Fruit fly (Drosophila melanogaster) whole organism, embryonic: ENCODE data around the gene CG15034.
A peak's percentile ranks its signal among the peaks of the same experiment; 100 is the strongest.

Experiments
- ATbp ChIP-seq: fragments of 200-800 bp; sonication (Bioruptor generic); optimal IDR thresholded peaks from 2 replicates; lab custom pipeline; 2017; ENCODE audit warnings: missing biosample characterization, mild to moderate bottlenecking, missing genetic modification characterization, missing genetic modification reagents
- Adf1 ChIP-seq: fragments of 200-800 bp; sonication (Bioruptor generic); IDR thresholded peaks from 2 replicates; pipeline ENCODE4 v1.3.6; 2022; ENCODE audit warnings: missing biosample characterization, missing genetic modification characterization
- CG10267 ChIP-seq: fragments of 200-800 bp; sonication (Bioruptor generic); optimal IDR thresholded peaks from 2 replicates; lab custom pipeline; 2018; ENCODE audit warnings: missing biosample characterization, mild to moderate bottlenecking, missing genetic modification characterization, moderate library complexity
- CG11504 ChIP-seq: fragments of 200-800 bp; sonication (Bioruptor generic); optimal IDR thresholded peaks from 3 replicates; lab custom pipeline; 2019; ENCODE audit warnings: missing biosample characterization, mild to moderate bottlenecking, missing genetic modification characterization, moderate library complexity
- CG11695 ChIP-seq: fragments of 200-800 bp; sonication (Bioruptor generic); IDR thresholded peaks from 3 replicates; pipeline ENCODE4 v1.3.6; 2022; ENCODE audit warnings: missing biosample characterization, missing genetic modification characterization
- CG13296 ChIP-seq: fragments of 200-800 bp; sonication (Bioruptor generic); optimal IDR thresholded peaks from 3 replicates; lab custom pipeline; 2018; ENCODE audit warnings: missing biosample characterization, mild to moderate bottlenecking, missing genetic modification characterization
- CG15479 ChIP-seq: fragments of 200-800 bp; sonication (Bioruptor generic); optimal IDR thresholded peaks from 3 replicates; lab custom pipeline; 2019; ENCODE audit warnings: missing biosample characterization, mild to moderate bottlenecking, missing genetic modification characterization, moderate library complexity
- CG15514 ChIP-seq: fragments of 200-800 bp; sonication (Bioruptor generic); optimal IDR thresholded peaks from 3 replicates; lab custom pipeline; 2017; ENCODE audit warnings: missing biosample characterization, missing genetic modification characterization, mild to moderate bottlenecking, moderate library complexity, missing genetic modification reagents
- CG18619 ChIP-seq: fragments of 200-800 bp; sonication (Bioruptor generic); optimal IDR thresholded peaks from 3 replicates; lab custom pipeline; 2017; ENCODE audit warnings: missing biosample characterization, mild to moderate bottlenecking, missing genetic modification characterization
- CG2120 ChIP-seq: fragments of 200-800 bp; sonication (Bioruptor generic); optimal IDR thresholded peaks from 3 replicates; lab custom pipeline; 2016; ENCODE audit warnings: missing biosample characterization, missing genetic modification characterization
- CG32772 ChIP-seq: fragments of 200-800 bp; sonication (Bioruptor generic); IDR thresholded peaks from 2 replicates; pipeline ENCODE4 v1.3.6; 2022; ENCODE audit warnings: missing biosample characterization, missing genetic modification characterization
- CG4820 ChIP-seq: fragments of 200-800 bp; sonication (Bioruptor generic); optimal IDR thresholded peaks from 3 replicates; lab custom pipeline; 2016; ENCODE audit warnings: missing biosample characterization, missing genetic modification characterization
- CG5953 ChIP-seq: fragments of 200-800 bp; sonication (Bioruptor generic); IDR thresholded peaks from 2 replicates; pipeline ENCODE4 v1.3.6; 2022; ENCODE audit warnings: missing biosample characterization, missing genetic modification characterization
- CG6689 ChIP-seq: fragments of 200-800 bp; sonication (Bioruptor generic); IDR thresholded peaks from 2 replicates; pipeline ENCODE4 v1.3.6; 2022; ENCODE audit warnings: missing biosample characterization, missing genetic modification characterization
- CG7357 ChIP-seq: fragments of 200-800 bp; sonication (Bioruptor generic); IDR thresholded peaks from 3 replicates; pipeline ENCODE4 v1.3.6; 2022; ENCODE audit warnings: missing biosample characterization, missing genetic modification characterization
- D19A ChIP-seq: fragments of 200-800 bp; optimal IDR thresholded peaks from 3 replicates; lab custom pipeline; 2019; ENCODE audit warnings: missing biosample characterization, mild to moderate bottlenecking, missing genetic modification characterization, moderate library complexity
- ERR ChIP-seq: fragments of 200-800 bp; sonication (Bioruptor generic); optimal IDR thresholded peaks from 2 replicates; lab custom pipeline; 2016; ENCODE audit warnings: missing biosample characterization, missing genetic modification characterization
- Eip74EF ChIP-seq, 2 experiments: fragments of 200-800 bp in 1 of 2; fragments of >200 bp in 1 of 2; sonication (Bioruptor generic) in 1 of 2; optimal IDR thresholded peaks; 2 replicates each; lab custom pipeline; 2017 to 2019; ENCODE audit warnings: missing biosample characterization in 2 of 2, missing genetic modification characterization in 2 of 2, mild to moderate bottlenecking in 1 of 2, moderate library complexity in 1 of 2
- GATAe ChIP-seq: fragments of 200-800 bp; sonication (Bioruptor generic); conservative IDR thresholded peaks from 2 replicates; pipeline ENCODE4 v1.3.6; 2022; ENCODE audit warnings: missing biosample characterization, missing genetic modification characterization
- Meics ChIP-seq: fragments of 200-800 bp; sonication (Bioruptor generic); optimal IDR thresholded peaks from 2 replicates; lab custom pipeline; 2017; ENCODE audit warnings: missing biosample characterization, mild to moderate bottlenecking, missing genetic modification characterization
- NfI ChIP-seq: fragments of 200-800 bp; sonication (Bioruptor generic); optimal IDR thresholded peaks from 3 replicates; lab custom pipeline; 2018; ENCODE audit warnings: missing biosample characterization, mild to moderate bottlenecking, missing genetic modification characterization, moderate library complexity
- Ptx1 ChIP-seq: fragments of 200-800 bp; sonication (Bioruptor generic); IDR thresholded peaks from 2 replicates; pipeline ENCODE4 v1.3.6; 2022; ENCODE audit warnings: missing biosample characterization, missing genetic modification characterization
- Sox102F ChIP-seq: fragments of 200-800 bp; sonication (Bioruptor generic); optimal IDR thresholded peaks from 2 replicates; lab custom pipeline; 2018; ENCODE audit warnings: missing biosample characterization, mild to moderate bottlenecking, missing genetic modification characterization, moderate library complexity
- Xbp1 ChIP-seq: fragments of 200-800 bp; sonication (Bioruptor generic); optimal IDR thresholded peaks from 3 replicates; lab custom pipeline; 2016; ENCODE audit warnings: missing biosample characterization, mild to moderate bottlenecking, missing genetic modification characterization
- abd-A ChIP-seq: fragments of 200-800 bp; sonication (Bioruptor generic); optimal IDR thresholded peaks from 3 replicates; lab custom pipeline; 2019; ENCODE audit warnings: missing biosample characterization, mild to moderate bottlenecking, missing genetic modification characterization, moderate library complexity
- amos ChIP-seq: fragments of 200-800 bp; sonication (Bioruptor generic); IDR thresholded peaks from 2 replicates; pipeline ENCODE4 v1.3.6; 2022; ENCODE audit warnings: missing biosample characterization, missing genetic modification characterization; ENCODE audit not compliant: partially characterized antibody
- disco-r ChIP-seq: fragments of 200-800 bp; sonication (Bioruptor generic); optimal IDR thresholded peaks from 2 replicates; lab custom pipeline; 2016; ENCODE audit warnings: missing biosample characterization, missing genetic modification characterization
- dmrt99B ChIP-seq: fragments of 200-800 bp; sonication (Bioruptor generic); optimal IDR thresholded peaks from 2 replicates; lab custom pipeline; 2018; ENCODE audit warnings: missing biosample characterization, mild to moderate bottlenecking, missing genetic modification characterization, moderate library complexity
- ewg ChIP-seq: fragments of 200-800 bp; sonication (Bioruptor generic); optimal IDR thresholded peaks from 3 replicates; lab custom pipeline; 2017; ENCODE audit warnings: mild to moderate bottlenecking, missing biosample characterization, missing genetic modification reagents, missing genetic modification characterization
- fru ChIP-seq: fragments of >200 bp; optimal IDR thresholded peaks from 2 replicates; lab custom pipeline; 2017
- grau ChIP-seq: fragments of 200-800 bp; optimal IDR thresholded peaks from 3 replicates; lab custom pipeline; 2019; ENCODE audit warnings: missing biosample characterization, mild to moderate bottlenecking, missing genetic modification characterization, moderate library complexity
- hbn ChIP-seq: fragments of 200-800 bp; sonication (Bioruptor generic); IDR thresholded peaks from 2 replicates; pipeline ENCODE4 v1.3.6; 2022; ENCODE audit warnings: missing biosample characterization, missing genetic modification characterization; ENCODE audit not compliant: partially characterized antibody
- kah ChIP-seq: fragments of 200-800 bp; sonication (Bioruptor generic); optimal IDR thresholded peaks from 2 replicates; lab custom pipeline; 2018; ENCODE audit warnings: missing biosample characterization, mild to moderate bottlenecking, missing genetic modification characterization
- klu ChIP-seq: fragments of 200-800 bp; sonication (Bioruptor generic); IDR thresholded peaks from 2 replicates; pipeline ENCODE4 v1.3.6; 2022; ENCODE audit warnings: missing biosample characterization, missing genetic modification characterization
- knrl ChIP-seq: fragments of 200-800 bp; sonication (Bioruptor generic); IDR thresholded peaks from 3 replicates; pipeline ENCODE4 v1.3.6; 2022; ENCODE audit warnings: missing biosample characterization, missing genetic modification characterization; ENCODE audit not compliant: partially characterized antibody
- mirr ChIP-seq: fragments of 200-800 bp; sonication (Bioruptor generic); optimal IDR thresholded peaks from 3 replicates; lab custom pipeline; 2018; ENCODE audit warnings: missing biosample characterization, mild to moderate bottlenecking, missing genetic modification characterization
- pan ChIP-seq, 4 experiments: fragments of >200 bp in 3 of 4; fragments of 200-800 bp in 1 of 4; sonication (Bioruptor generic) in 1 of 4; optimal IDR thresholded peaks in 3 of 4; IDR thresholded peaks in 1 of 4; 2 replicates each; pipeline versions ENCODE4 v1.3.6 to Lab custom; 2017 to 2022; ENCODE audit warnings: missing biosample characterization in 2 of 4, missing genetic modification characterization in 2 of 4, mixed read lengths in 1 of 4
- psq ChIP-seq: fragments of 200-800 bp; sonication (Bioruptor generic); optimal IDR thresholded peaks from 2 replicates; lab custom pipeline; 2017; ENCODE audit warnings: missing biosample characterization, missing genetic modification characterization
- slbo ChIP-seq: fragments of 200-800 bp; sonication (Bioruptor generic); IDR thresholded peaks from 2 replicates; pipeline ENCODE4 v1.3.6; 2022; ENCODE audit warnings: missing biosample characterization, missing genetic modification characterization
- slp2 ChIP-seq: fragments of 200-800 bp; sonication (Bioruptor generic); optimal IDR thresholded peaks from 2 replicates; lab custom pipeline; 2016; ENCODE audit warnings: missing biosample characterization, missing genetic modification characterization
- sob ChIP-seq: fragments of 200-800 bp; sonication (Bioruptor generic); IDR thresholded peaks from 2 replicates; pipeline ENCODE4 v1.3.6; 2022; ENCODE audit warnings: missing biosample characterization, missing genetic modification characterization
- tgo ChIP-seq: fragments of 200-800 bp; sonication (Bioruptor generic); IDR thresholded peaks from 3 replicates; pipeline ENCODE4 v1.3.6; 2022; ENCODE audit warnings: missing biosample characterization, missing genetic modification characterization
- trem ChIP-seq: fragments of 200-800 bp; optimal IDR thresholded peaks from 3 replicates; lab custom pipeline; 2019; ENCODE audit warnings: missing biosample characterization, mild to moderate bottlenecking, missing genetic modification characterization, moderate library complexity
- ttk ChIP-seq: fragments of 200-800 bp; sonication (Bioruptor generic); IDR thresholded peaks from 2 replicates; pipeline ENCODE4 v2.1.2; 2022; ENCODE audit warnings: missing biosample characterization, missing genetic modification characterization
- unc-4 ChIP-seq: fragments of 200-800 bp; sonication (Bioruptor generic); IDR thresholded peaks from 2 replicates; pipeline ENCODE4 v1.3.6; 2022; ENCODE audit warnings: missing biosample characterization, missing genetic modification characterization; ENCODE audit not compliant: partially characterized antibody
- yki ChIP-seq: fragments of >200 bp; optimal IDR thresholded peaks from 3 replicates; lab custom pipeline; 2018
- z ChIP-seq: fragments of 200-800 bp; sonication (Bioruptor generic); IDR thresholded peaks from 3 replicates; pipeline ENCODE4 v1.3.6; 2022; ENCODE audit warnings: missing biosample characterization, missing genetic modification characterization

CG15034 gene

DNA sequence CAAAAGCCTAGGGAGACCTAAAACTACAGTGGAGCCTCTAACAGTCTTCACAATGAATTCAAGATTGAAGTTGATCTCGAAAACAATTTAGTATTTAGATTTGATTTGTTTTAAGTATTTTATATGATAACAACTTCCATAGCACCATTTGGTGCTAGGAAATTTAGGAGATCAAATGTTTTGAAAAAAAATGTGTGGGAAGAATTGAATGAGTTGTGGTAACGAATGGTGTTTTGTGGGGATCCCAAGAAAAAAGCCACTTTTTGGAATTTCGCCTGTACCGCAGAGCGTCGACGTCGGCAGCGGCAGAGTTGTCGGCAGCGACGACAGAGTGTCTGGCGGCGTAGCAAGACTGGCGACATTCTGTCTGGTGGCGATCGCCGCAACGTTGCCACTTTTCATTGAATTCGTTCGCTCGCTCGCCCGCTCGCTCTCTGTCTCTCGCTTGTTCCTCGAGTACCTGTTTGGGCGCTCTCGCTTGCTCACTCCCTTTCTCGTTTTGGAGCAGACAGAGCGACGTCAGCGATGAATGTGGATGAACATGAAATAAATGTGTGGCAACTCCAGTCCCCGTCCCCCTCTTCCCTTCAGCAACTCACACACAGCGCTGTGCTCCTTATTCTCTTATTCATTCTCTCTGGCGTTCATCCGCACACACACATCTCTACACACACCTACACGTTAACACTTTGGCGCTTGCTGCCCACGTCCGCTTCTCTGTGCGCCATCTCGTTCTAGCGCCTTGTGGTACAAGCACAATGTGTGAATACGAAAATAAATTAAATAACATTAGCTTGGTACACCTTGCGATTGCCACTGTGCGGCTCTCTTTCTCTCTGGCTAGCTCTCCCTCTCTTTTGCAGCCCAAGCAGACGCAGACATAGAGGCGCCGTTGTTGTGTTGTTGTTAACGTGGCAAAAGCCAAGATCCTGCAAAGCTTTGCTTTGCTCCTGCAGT, 47.6 kb downstream of the CG15034 start (continued):
- TF ChIP-seq pan (optimal IDR thresholded peaks at IDR 0.05; lab: Kevin White, UChicago) (no peak), pan (GFP tag; optimal IDR thresholded peaks at IDR 0.05 in 1 of 2, IDR thresholded peaks at IDR 0.05 in 1 of 2) (peak in 1 of 2 experiments; percentile 52), kah (GFP tag; lab: Kevin White, UChicago) (no peak), fru (lab: Kevin White, UChicago) (no peak), Sox102F (GFP tag; lab: Kevin White, UChicago) (peak; percentile 69), slbo (GFP tag; lab: Robert Waterston, UW) (peak; percentile 58), tgo (GFP tag; lab: Robert Waterston, UW) (peak; percentile 36; the same call in 1 of the 3 replicates), CG2120 (GFP tag; lab: Kevin White, UChicago) (peak; percentile 72), dmrt99B (peak; percentile 72), Ptx1 (GFP tag; lab: Robert Waterston, UW) (peak; percentile 67), Adf1 (peak; percentile 87), amos (0 out of 2 replicates have a peak, but pooled peaks have one; percentile 15), disco-r (GFP tag; lab: Kevin White, UChicago) (no peak), sob (GFP tag; lab: Robert Waterston, UW) (0 out of 2 replicates have a peak, but pooled peaks have one; percentile 19), ATbp (GFP tag; lab: Kevin White, UChicago) (peak; percentile 12), hbn (0 out of 2 replicates have a peak, but pooled peaks have one; percentile 15), mirr (GFP tag; lab: Kevin White, UChicago) (peak; percentile 35), NfI (GFP tag; lab: Kevin White, UChicago) (peak; percentile 43), CG7357 (GFP tag; lab: Robert Waterston, UW) (peak; percentile 50; the same call in 2 of the 3 replicates), abd-A (tag; lab: Kevin White, UChicago) (peak; percentile 36), slp2 (peak; percentile 21), z (GFP tag; lab: Robert Waterston, UW) (0 out of 3 replicates have a peak, but pooled peaks have one; percentile 17), CG11695 (GFP tag; lab: Robert Waterston, UW) (peak; percentile 60; the same call in 1 of the 3 replicates), CG11504 (tag; lab: Kevin White, UChicago) (peak; percentile 66), CG32772 (GFP tag; lab: Robert Waterston, UW) (no peak), CG4820 (GFP tag; lab: Kevin White, UChicago) (peak; percentile 22), CG5953 (GFP tag; lab: Robert Waterston, UW) (no peak), D19A (peak; percentile 30), Eip74EF (GFP tag; optimal IDR thresholded peaks at IDR 0.05; lab: Kevin White, UChicago) (peak in 1 of 2 experiments; percentile 19), CG18619 (GFP tag; lab: Kevin White, UChicago) (peak; percentile 42), psq (GFP tag; lab: Kevin White, UChicago) (no peak), ERR (GFP tag; lab: Kevin White, UChicago) (no peak), GATAe (GFP tag; lab: Robert Waterston, UW) (no peak), Meics (GFP tag; lab: Kevin White, UChicago) (peak; percentile 59), yki (lab: Kevin White, UChicago) (peak; percentile 26), CG15514 (peak; percentile 2), CG15479 (GFP tag; lab: Kevin White, UChicago) (no peak), klu (peak; percentile 32; the same call in 1 of the 2 replicates), CG10267 (tag; lab: Kevin White, UChicago) (peak; percentile 15), unc-4 (GFP tag; lab: Robert Waterston, UW) (peak; percentile 26; the same call in 1 of the 2 replicates), grau (tag; lab: Kevin White, UChicago) (peak; percentile 94), ewg (GFP tag; lab: Kevin White, UChicago) (peak; percentile 36), CG13296 (GFP tag; lab: Kevin White, UChicago) (peak; percentile 42), ttk (GFP tag; lab: Robert Waterston, UW) (peak; percentile 38; the same call in 1 of the 2 replicates), CG6689 (peak; percentile 43; the same call in 1 of the 2 replicates), Xbp1 (GFP tag; lab: Kevin White, UChicago) (peak; percentile 35), trem (tag; lab: Kevin White, UChicago) (no peak), knrl (no peak)
